Fruit fly (Drosophila melanogaster) whole organism, embryonic: ENCODE data around the gene PIP4K.
A peak's percentile ranks its signal among the peaks of the same experiment; 100 is the strongest.

Experiments used
- Abd-B ChIP-seq: fragments of 200-800 bp; sonication (Bioruptor generic); optimal IDR thresholded peaks from 2 replicates; lab custom pipeline; 2018; ENCODE audit warnings: missing biosample characterization, mild to moderate bottlenecking, missing genetic modification characterization, moderate library complexity
- Adf1 ChIP-seq: fragments of 200-800 bp; sonication (Bioruptor generic); IDR thresholded peaks from 2 replicates; pipeline ENCODE4 v1.3.6; 2022; ENCODE audit warnings: missing biosample characterization, missing genetic modification characterization
- BEAF-32 ChIP-seq: fragments of 200-800 bp; sonication (Bioruptor generic); optimal IDR thresholded peaks from 3 replicates; lab custom pipeline; 2017; ENCODE audit warnings: missing biosample characterization, missing genetic modification characterization, mild to moderate bottlenecking, moderate library complexity, missing genetic modification reagents
- C15 ChIP-seq: fragments of 200-800 bp; sonication (Bioruptor generic); IDR thresholded peaks from 3 replicates; pipeline ENCODE4 v1.3.6; 2022; ENCODE audit warnings: missing biosample characterization, missing genetic modification characterization
- CG10267 ChIP-seq: fragments of 200-800 bp; sonication (Bioruptor generic); optimal IDR thresholded peaks from 2 replicates; lab custom pipeline; 2018; ENCODE audit warnings: missing biosample characterization, mild to moderate bottlenecking, missing genetic modification characterization, moderate library complexity
- CG11695 ChIP-seq: fragments of 200-800 bp; sonication (Bioruptor generic); IDR thresholded peaks from 3 replicates; pipeline ENCODE4 v1.3.6; 2022; ENCODE audit warnings: missing biosample characterization, missing genetic modification characterization
- CG12104 ChIP-seq: fragments of 200-800 bp; sonication (Bioruptor generic); optimal IDR thresholded peaks from 3 replicates; lab custom pipeline; 2016; ENCODE audit warnings: missing biosample characterization, missing genetic modification characterization
- CG12659 ChIP-seq: fragments of 200-800 bp; sonication (Bioruptor generic); optimal IDR thresholded peaks from 3 replicates; lab custom pipeline; 2017; ENCODE audit warnings: mild to moderate bottlenecking, missing biosample characterization, missing genetic modification reagents, missing genetic modification characterization
- CG14667 ChIP-seq: fragments of 200-800 bp; sonication (Bioruptor generic); IDR thresholded peaks from 2 replicates; pipeline ENCODE4 v1.3.6; 2022; ENCODE audit warnings: missing biosample characterization, missing genetic modification characterization
- CG14965 ChIP-seq: fragments of 200-800 bp; sonication (Bioruptor generic); optimal IDR thresholded peaks from 2 replicates; lab custom pipeline; 2016; ENCODE audit warnings: missing biosample characterization, missing genetic modification characterization, borderline replicate concordance
- CG15601 ChIP-seq: fragments of 200-800 bp; sonication (Bioruptor generic); optimal IDR thresholded peaks from 3 replicates; lab custom pipeline; 2019; ENCODE audit warnings: missing biosample characterization, mild to moderate bottlenecking, missing genetic modification characterization, moderate library complexity
- CG15696 ChIP-seq: fragments of 200-800 bp; sonication (Bioruptor generic); optimal IDR thresholded peaks from 2 replicates; lab custom pipeline; 2019; ENCODE audit warnings: missing biosample characterization, mild to moderate bottlenecking, missing genetic modification characterization, moderate library complexity
- CG1603 ChIP-seq: fragments of 200-800 bp; sonication (Bioruptor generic); optimal IDR thresholded peaks from 2 replicates; lab custom pipeline; 2019; ENCODE audit warnings: missing biosample characterization, mild to moderate bottlenecking, missing genetic modification characterization, moderate library complexity
- CG17361 ChIP-seq: fragments of 200-800 bp; sonication (Bioruptor generic); IDR thresholded peaks from 3 replicates; pipeline ENCODE4 v1.3.6; 2022; ENCODE audit warnings: missing biosample characterization, missing genetic modification characterization
- CG17568 ChIP-seq: fragments of 200-800 bp; sonication (Bioruptor generic); optimal IDR thresholded peaks from 2 replicates; lab custom pipeline; 2018; ENCODE audit warnings: missing biosample characterization, mild to moderate bottlenecking, missing genetic modification characterization, moderate library complexity
- CG18262 ChIP-seq: fragments of 200-800 bp; optimal IDR thresholded peaks from 3 replicates; lab custom pipeline; 2019; ENCODE audit warnings: missing biosample characterization, mild to moderate bottlenecking, missing genetic modification characterization, moderate library complexity
- CG18619 ChIP-seq: fragments of 200-800 bp; sonication (Bioruptor generic); optimal IDR thresholded peaks from 3 replicates; lab custom pipeline; 2017; ENCODE audit warnings: missing biosample characterization, mild to moderate bottlenecking, missing genetic modification characterization
- CG18764 ChIP-seq: fragments of 200-800 bp; sonication (Bioruptor generic); optimal IDR thresholded peaks from 3 replicates; lab custom pipeline; 2016; ENCODE audit warnings: missing biosample characterization, missing genetic modification characterization
- CG2129 ChIP-seq: fragments of 200-800 bp; sonication (Bioruptor generic); IDR thresholded peaks from 2 replicates; pipeline ENCODE4 v1.3.6; 2022; ENCODE audit warnings: missing biosample characterization, missing genetic modification characterization; ENCODE audit not compliant: partially characterized antibody
- CG3163 ChIP-seq: fragments of 200-800 bp; sonication (Bioruptor generic); optimal IDR thresholded peaks from 3 replicates; lab custom pipeline; 2016; ENCODE audit warnings: missing biosample characterization, missing genetic modification characterization
- CG32532 ChIP-seq: fragments of 200-800 bp; sonication (Bioruptor generic); IDR thresholded peaks from 2 replicates; pipeline ENCODE4 v1.3.6; 2022; ENCODE audit warnings: missing biosample characterization, missing genetic modification characterization
- CG34376 ChIP-seq: fragments of 200-800 bp; sonication (Bioruptor generic); optimal IDR thresholded peaks from 2 replicates; lab custom pipeline; 2018; ENCODE audit warnings: missing biosample characterization, mild to moderate bottlenecking, missing genetic modification characterization
- CG3726 ChIP-seq: fragments of 200-800 bp; sonication (Bioruptor generic); IDR thresholded peaks from 3 replicates; pipeline ENCODE4, ENCODE4 v1.3.6; 2022; ENCODE audit warnings: missing biosample characterization, missing genetic modification characterization
- CG4617 ChIP-seq: fragments of 200-800 bp; sonication (Bioruptor generic); optimal IDR thresholded peaks from 3 replicates; lab custom pipeline; 2016; ENCODE audit warnings: missing biosample characterization, missing genetic modification characterization, borderline replicate concordance
- CG4730 ChIP-seq: fragments of 200-800 bp; sonication (Bioruptor generic); IDR thresholded peaks from 2 replicates; pipeline ENCODE4 v1.3.6; 2022; ENCODE audit warnings: missing biosample characterization, missing genetic modification characterization
- CG5245 ChIP-seq: fragments of 200-800 bp; sonication (Bioruptor generic); optimal IDR thresholded peaks from 3 replicates; lab custom pipeline; 2016; ENCODE audit warnings: missing biosample characterization, missing genetic modification characterization
- CG7987 ChIP-seq: fragments of 200-800 bp; sonication (Bioruptor generic); optimal IDR thresholded peaks from 2 replicates; lab custom pipeline; 2018; ENCODE audit warnings: missing biosample characterization, mild to moderate bottlenecking, missing genetic modification characterization, moderate library complexity
- CG8089 ChIP-seq: fragments of 200-800 bp; sonication (Bioruptor generic); optimal IDR thresholded peaks from 3 replicates; lab custom pipeline; 2016; ENCODE audit warnings: missing biosample characterization, missing genetic modification characterization
- CG8290 ChIP-seq, 3 experiments: fragments of 200-800 bp; sonication (Bioruptor generic); optimal IDR thresholded peaks; 2 replicates each; lab custom pipeline; 2016 to 2019; ENCODE audit warnings: missing biosample characterization in 3 of 3, missing genetic modification characterization in 3 of 3, mild to moderate bottlenecking in 2 of 3, moderate library complexity in 1 of 3
- CG9817 ChIP-seq: fragments of 200-800 bp; sonication (Bioruptor generic); optimal IDR thresholded peaks from 2 replicates; lab custom pipeline; 2018; ENCODE audit warnings: missing biosample characterization, mild to moderate bottlenecking, missing genetic modification characterization, moderate library complexity
- Fer3 ChIP-seq: fragments of 200-800 bp; sonication (Bioruptor generic); optimal IDR thresholded peaks from 2 replicates; lab custom pipeline; 2018; ENCODE audit warnings: missing biosample characterization, mild to moderate bottlenecking, missing genetic modification characterization, moderate library complexity
- HLH3B ChIP-seq: fragments of 200-800 bp; sonication (Bioruptor generic); IDR thresholded peaks from 2 replicates; pipeline ENCODE4 v1.3.6; 2022; ENCODE audit warnings: missing biosample characterization, missing genetic modification characterization
- HLHmδ ChIP-seq: fragments of 200-800 bp; sonication (Bioruptor generic); optimal IDR thresholded peaks from 2 replicates; lab custom pipeline; 2018; ENCODE audit warnings: missing biosample characterization, mild to moderate bottlenecking, missing genetic modification characterization, moderate library complexity
- Hsf ChIP-seq: fragments of 200-800 bp; sonication (Bioruptor generic); optimal IDR thresholded peaks from 3 replicates; lab custom pipeline; 2016; ENCODE audit warnings: missing biosample characterization, missing genetic modification characterization
- Oaz ChIP-seq: fragments of 200-800 bp; sonication (Bioruptor generic); IDR thresholded peaks from 2 replicates; pipeline ENCODE4 v1.3.6; 2022; ENCODE audit warnings: missing biosample characterization, missing genetic modification characterization
- Pdp1 ChIP-seq, 2 experiments: fragments of 200-800 bp; sonication (Bioruptor generic); optimal IDR thresholded peaks; 3 replicates each; lab custom pipeline; 2016; ENCODE audit warnings: missing biosample characterization in 2 of 2, missing genetic modification characterization in 2 of 2, mild to moderate bottlenecking in 1 of 2, moderate library complexity in 1 of 2
- Sry-β ChIP-seq: fragments of 200-800 bp; sonication (Bioruptor generic); optimal IDR thresholded peaks from 2 replicates; lab custom pipeline; 2018; ENCODE audit warnings: missing biosample characterization, mild to moderate bottlenecking, missing genetic modification characterization, moderate library complexity
- ac ChIP-seq: fragments of 200-800 bp; sonication (Bioruptor generic); optimal IDR thresholded peaks from 3 replicates; lab custom pipeline; 2017; ENCODE audit warnings: missing biosample characterization, mild to moderate bottlenecking, missing genetic modification characterization
- caup ChIP-seq: fragments of 200-800 bp; sonication (Bioruptor generic); optimal IDR thresholded peaks from 3 replicates; lab custom pipeline; 2017; ENCODE audit warnings: missing biosample characterization, mild to moderate bottlenecking, missing genetic modification characterization, moderate library complexity; ENCODE audit not compliant: severe bottlenecking
- chif ChIP-seq, 2 experiments: fragments of 200-800 bp; sonication (Bioruptor generic); optimal IDR thresholded peaks; 3 replicates each; lab custom pipeline; 2016; ENCODE audit warnings: missing biosample characterization in 2 of 2, missing genetic modification characterization in 2 of 2
- ci ChIP-seq: fragments of 200-800 bp; sonication (Bioruptor generic); IDR thresholded peaks from 3 replicates; pipeline ENCODE4 v1.3.6; 2022; ENCODE audit warnings: missing biosample characterization, missing genetic modification characterization
- danr ChIP-seq: fragments of 200-800 bp; sonication (Bioruptor generic); IDR thresholded peaks from 2 replicates; pipeline ENCODE4 v1.3.6; 2022; ENCODE audit warnings: missing biosample characterization, missing genetic modification characterization
- ewg ChIP-seq: fragments of 200-800 bp; sonication (Bioruptor generic); optimal IDR thresholded peaks from 3 replicates; lab custom pipeline; 2017; ENCODE audit warnings: mild to moderate bottlenecking, missing biosample characterization, missing genetic modification reagents, missing genetic modification characterization
- eyg ChIP-seq: fragments of 200-800 bp; sonication (Bioruptor generic); optimal IDR thresholded peaks from 3 replicates; lab custom pipeline; 2016; ENCODE audit warnings: missing biosample characterization, missing genetic modification characterization
- gem ChIP-seq: fragments of 200-800 bp; sonication (Bioruptor generic); optimal IDR thresholded peaks from 2 replicates; lab custom pipeline; 2019; ENCODE audit warnings: missing biosample characterization, mild to moderate bottlenecking, missing genetic modification characterization, moderate library complexity
- ind ChIP-seq: fragments of 200-800 bp; sonication (Bioruptor generic); optimal IDR thresholded peaks from 3 replicates; lab custom pipeline; 2016; ENCODE audit warnings: missing biosample characterization, missing genetic modification characterization
- row ChIP-seq: fragments of 200-800 bp; sonication (Bioruptor generic); IDR thresholded peaks from 3 replicates; pipeline ENCODE4 v1.3.6; 2022; ENCODE audit warnings: missing biosample characterization, missing genetic modification characterization
- sr ChIP-seq: fragments of 200-800 bp; sonication (Bioruptor generic); IDR thresholded peaks from 3 replicates; pipeline ENCODE4 v1.3.6; 2022; ENCODE audit warnings: missing biosample characterization, missing genetic modification characterization
- ssp ChIP-seq: fragments of 200-800 bp; sonication (Bioruptor generic); IDR thresholded peaks from 2 replicates; pipeline ENCODE4 v1.3.6; 2022; ENCODE audit warnings: missing biosample characterization, missing genetic modification characterization
- zen ChIP-seq: fragments of 200-800 bp; sonication (Bioruptor generic); optimal IDR thresholded peaks from 3 replicates; lab custom pipeline; 2018; ENCODE audit warnings: missing biosample characterization, mild to moderate bottlenecking, missing genetic modification characterization, moderate library complexity

Gene PIP4K

DNA sequence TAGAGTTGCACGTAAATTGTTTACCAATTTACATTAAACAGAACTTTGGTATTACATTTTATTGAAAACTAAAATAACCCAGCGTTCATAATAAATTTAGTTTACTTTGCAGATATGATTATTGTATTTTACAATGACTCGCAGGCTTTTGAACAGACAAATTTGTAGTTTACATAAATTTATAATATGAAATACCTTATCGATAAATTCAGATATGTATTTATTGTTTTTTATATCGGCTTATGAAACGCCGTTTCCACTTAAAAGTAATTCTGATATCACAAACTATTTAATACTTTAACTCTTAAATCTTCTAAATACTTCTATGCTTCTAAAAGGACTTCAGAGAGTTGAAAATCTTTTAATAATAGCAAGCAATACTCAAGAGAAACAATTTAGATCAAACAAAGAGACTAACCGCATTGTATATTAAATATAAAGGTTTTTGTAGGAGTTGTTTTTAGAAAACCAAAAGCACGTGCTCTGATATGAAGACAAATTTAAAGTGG is at the start of gene PIP4K (continued):
- TF ChIP-seq CG7987 (GFP tag; lab: Kevin White, UChicago) = no peak
- no peak for TF ChIP-seq ewg (GFP tag; lab: Kevin White, UChicago)
- TF ChIP-seq CG1603 (tag; lab: Kevin White, UChicago) = peak; percentile 85
- peak; percentile 58; the same call in 2 of the 3 replicates for TF ChIP-seq CG17361 (GFP tag; lab: Robert Waterston, UW)
- no peak for TF ChIP-seq HLH3B (GFP tag; lab: Robert Waterston, UW)
- TF ChIP-seq CG12659 (GFP tag; lab: Kevin White, UChicago) = peak; percentile 59
- no peak for TF ChIP-seq ind (GFP tag; lab: Kevin White, UChicago)
- TF ChIP-seq CG8290 (GFP tag; optimal IDR thresholded peaks at IDR 0.05; lab: Kevin White, UChicago) = no peak
- peak in 1 of 2 experiments; percentile 17 for TF ChIP-seq CG8290 (tag; optimal IDR thresholded peaks at IDR 0.05; lab: Kevin White, UChicago)
- TF ChIP-seq Sry-β = no peak
- TF ChIP-seq Pdp1 (GFP tag; optimal IDR thresholded peaks at IDR 0.05; lab: Kevin White, UChicago) = peak in 1 of 2 experiments; percentile 7
- no peak for TF ChIP-seq CG3726 (GFP tag; lab: Robert Waterston, UW)
- TF ChIP-seq danr (GFP tag; lab: Robert Waterston, UW) = no peak
- no peak for TF ChIP-seq C15
- TF ChIP-seq CG8089 (GFP tag; lab: Kevin White, UChicago) = no peak
- TF ChIP-seq CG15696 = no peak
- no peak for TF ChIP-seq CG17568
- peak; percentile 42 for TF ChIP-seq BEAF-32 (GFP tag; lab: Kevin White, UChicago)
- no peak for TF ChIP-seq CG12104 (GFP tag; lab: Kevin White, UChicago)
- TF ChIP-seq CG14667 (GFP tag; lab: Robert Waterston, UW) = no peak
- TF ChIP-seq CG3163 (GFP tag; lab: Kevin White, UChicago) = no peak
- no peak for TF ChIP-seq CG15601
- no peak for TF ChIP-seq ci (GFP tag; lab: Robert Waterston, UW)
- TF ChIP-seq HLHmδ (GFP tag; lab: Kevin White, UChicago) = no peak
- peak; percentile 9 for TF ChIP-seq CG18262 (tag; lab: Kevin White, UChicago)
- TF ChIP-seq CG14965 (GFP tag; lab: Kevin White, UChicago) = no peak
- TF ChIP-seq CG32532 (GFP tag; lab: Robert Waterston, UW) = no peak
- TF ChIP-seq CG5245 (GFP tag; lab: Kevin White, UChicago) = no peak
- TF ChIP-seq sr (GFP tag; lab: Robert Waterston, UW) = no peak
- no peak for TF ChIP-seq Oaz (GFP tag; lab: Robert Waterston, UW)
- TF ChIP-seq zen (tag; lab: Kevin White, UChicago) = no peak
- TF ChIP-seq caup (GFP tag; lab: Kevin White, UChicago) = no peak
- TF ChIP-seq Abd-B (GFP tag; lab: Kevin White, UChicago) = no peak
- no peak for TF ChIP-seq Adf1
- peak; percentile 71; the same call in 2 of the 3 replicates for TF ChIP-seq row
- peak; percentile 45 for TF ChIP-seq gem
- no peak for TF ChIP-seq CG2129 (GFP tag; lab: Robert Waterston, UW)
- TF ChIP-seq CG4730 (GFP tag; lab: Robert Waterston, UW) = no peak
- no peak for TF ChIP-seq ac (GFP tag; lab: Kevin White, UChicago)
- TF ChIP-seq CG18619 (GFP tag; lab: Kevin White, UChicago) = no peak
- peak; percentile 20 for TF ChIP-seq CG4617
- TF ChIP-seq Fer3 (tag; lab: Kevin White, UChicago) = no peak
- TF ChIP-seq eyg (GFP tag; lab: Kevin White, UChicago) = no peak
- TF ChIP-seq CG34376 (GFP tag; lab: Kevin White, UChicago) = no peak
- no peak for TF ChIP-seq CG18764
- TF ChIP-seq chif (GFP tag; optimal IDR thresholded peaks at IDR 0.05; lab: Kevin White, UChicago) = no peak
- peak; percentile 11 for TF ChIP-seq CG10267 (tag; lab: Kevin White, UChicago)
- no peak for TF ChIP-seq CG9817
- peak; percentile 97 for TF ChIP-seq ssp (GFP tag; lab: Robert Waterston, UW)
- no peak for TF ChIP-seq CG11695 (GFP tag; lab: Robert Waterston, UW)
- no peak for TF ChIP-seq Hsf (GFP tag; lab: Kevin White, UChicago)
